Fruit fly (Drosophila melanogaster) whole organism, embryonic: ENCODE results near the gene CG43760.

Experiments used
- BEAF-32 ChIP-seq: fragments of 200-800 bp; sonication (Bioruptor generic); optimal IDR thresholded peaks from 3 replicates; lab custom pipeline; 2017; ENCODE audit warnings: missing biosample characterization, missing genetic modification characterization, mild to moderate bottlenecking, moderate library complexity, missing genetic modification reagents
- Bgb ChIP-seq: fragments of 200-800 bp; sonication (Bioruptor generic); IDR thresholded peaks from 2 replicates; pipeline ENCODE4 v1.3.6; 2022; ENCODE audit warnings: missing biosample characterization, missing genetic modification characterization; ENCODE audit not compliant: partially characterized antibody
- CG12219 ChIP-seq: fragments of 200-800 bp; sonication (Bioruptor generic); optimal IDR thresholded peaks from 3 replicates; lab custom pipeline; 2018; ENCODE audit warnings: missing biosample characterization, mild to moderate bottlenecking, missing genetic modification characterization
- CG1233 ChIP-seq: fragments of 200-800 bp; sonication (Bioruptor generic); optimal IDR thresholded peaks from 4 replicates; lab custom pipeline; 2018; ENCODE audit warnings: missing biosample characterization, mild to moderate bottlenecking, missing genetic modification characterization
- CG14965 ChIP-seq: fragments of 200-800 bp; sonication (Bioruptor generic); optimal IDR thresholded peaks from 2 replicates; lab custom pipeline; 2016; ENCODE audit warnings: missing biosample characterization, missing genetic modification characterization, borderline replicate concordance
- CG15514 ChIP-seq: fragments of 200-800 bp; sonication (Bioruptor generic); optimal IDR thresholded peaks from 3 replicates; lab custom pipeline; 2017; ENCODE audit warnings: missing biosample characterization, missing genetic modification characterization, mild to moderate bottlenecking, moderate library complexity, missing genetic modification reagents
- CG17328 ChIP-seq: fragments of 200-800 bp; sonication (Bioruptor generic); IDR thresholded peaks from 2 replicates; pipeline ENCODE4 v1.3.6; 2022; ENCODE audit warnings: missing biosample characterization, missing genetic modification characterization
- CG3163 ChIP-seq: fragments of 200-800 bp; sonication (Bioruptor generic); optimal IDR thresholded peaks from 3 replicates; lab custom pipeline; 2016; ENCODE audit warnings: missing biosample characterization, missing genetic modification characterization
- CG33213 ChIP-seq: fragments of 200-800 bp; sonication (Bioruptor generic); optimal IDR thresholded peaks from 3 replicates; lab custom pipeline; 2016; ENCODE audit warnings: missing biosample characterization, missing genetic modification characterization
- CG3838 ChIP-seq: fragments of 200-800 bp; sonication (Bioruptor generic); optimal IDR thresholded peaks from 3 replicates; lab custom pipeline; 2016; ENCODE audit warnings: missing biosample characterization, missing genetic modification characterization
- CG5180 ChIP-seq: fragments of 200-800 bp; sonication (Bioruptor generic); optimal IDR thresholded peaks from 3 replicates; lab custom pipeline; 2017; ENCODE audit warnings: missing biosample characterization, missing genetic modification characterization, mild to moderate bottlenecking, moderate library complexity, missing genetic modification reagents
- CG6175 ChIP-seq: fragments of 200-800 bp; sonication (Bioruptor generic); IDR thresholded peaks from 3 replicates; pipeline ENCODE4 v1.3.6; 2022; ENCODE audit warnings: missing biosample characterization, missing genetic modification characterization
- CG7556 ChIP-seq: fragments of 200-800 bp; sonication (Bioruptor generic); optimal IDR thresholded peaks from 2 replicates; lab custom pipeline; 2017; ENCODE audit warnings: missing biosample characterization, mild to moderate bottlenecking, missing genetic modification characterization
- CG8765 ChIP-seq: fragments of 200-800 bp; sonication (Bioruptor generic); IDR thresholded peaks from 2 replicates; pipeline ENCODE4 v1.3.6; 2022; ENCODE audit warnings: missing biosample characterization, missing genetic modification characterization
- CG9932 ChIP-seq: fragments of 200-800 bp; sonication (Bioruptor generic); IDR thresholded peaks from 2 replicates; pipeline ENCODE4 v1.3.6; 2022; ENCODE audit warnings: missing biosample characterization, missing genetic modification characterization
- CTCF ChIP-seq: fragments of 200-800 bp; sonication (Bioruptor generic); optimal IDR thresholded peaks from 2 replicates; lab custom pipeline; 2017; ENCODE audit warnings: missing biosample characterization, mild to moderate bottlenecking, missing genetic modification characterization, moderate library complexity
- Dbx ChIP-seq: fragments of 200-800 bp; sonication (Bioruptor generic); IDR thresholded peaks from 3 replicates; pipeline ENCODE4 v1.3.6; 2022; ENCODE audit warnings: missing biosample characterization, missing genetic modification characterization
- Dip2 ChIP-seq: fragments of 200-800 bp; sonication (Bioruptor generic); IDR thresholded peaks from 2 replicates; pipeline ENCODE4 v1.3.6; 2022; ENCODE audit warnings: missing biosample characterization, missing genetic modification characterization
- Ets65A ChIP-seq: fragments of 200-800 bp; sonication (Bioruptor generic); peaks from one replicate; lab custom pipeline; 2016; ENCODE audit warnings: missing biosample characterization, missing genetic modification characterization
- Fer1 ChIP-seq: fragments of 200-800 bp; sonication (Bioruptor generic); optimal IDR thresholded peaks from 2 replicates; lab custom pipeline; 2017; ENCODE audit warnings: missing biosample characterization, mild to moderate bottlenecking, missing genetic modification characterization
- HLHmδ ChIP-seq: fragments of 200-800 bp; sonication (Bioruptor generic); optimal IDR thresholded peaks from 2 replicates; lab custom pipeline; 2018; ENCODE audit warnings: missing biosample characterization, mild to moderate bottlenecking, missing genetic modification characterization, moderate library complexity
- Lim3 ChIP-seq: fragments of 200-800 bp; sonication (Bioruptor generic); IDR thresholded peaks from 2 replicates; pipeline ENCODE4 v1.3.6; 2022; ENCODE audit warnings: missing biosample characterization, missing genetic modification characterization
- MESR4 ChIP-seq: fragments of 200-800 bp; sonication (Bioruptor generic); optimal IDR thresholded peaks from 2 replicates; lab custom pipeline; 2018; ENCODE audit warnings: missing biosample characterization, mild to moderate bottlenecking, missing genetic modification characterization, moderate library complexity
- MTF-1 ChIP-seq: fragments of 200-800 bp; sonication (Bioruptor generic); optimal IDR thresholded peaks from 2 replicates; lab custom pipeline; 2018; ENCODE audit warnings: missing biosample characterization, mild to moderate bottlenecking, missing genetic modification characterization, borderline replicate concordance
- Neu2 ChIP-seq: fragments of 200-800 bp; sonication (Bioruptor generic); optimal IDR thresholded peaks from 3 replicates; lab custom pipeline; 2016; ENCODE audit warnings: missing biosample characterization, missing genetic modification characterization, borderline replicate concordance
- Oli ChIP-seq: fragments of 200-800 bp; sonication (Bioruptor generic); optimal IDR thresholded peaks from 2 replicates; lab custom pipeline; 2018; ENCODE audit warnings: missing biosample characterization, mild to moderate bottlenecking, missing genetic modification characterization, moderate library complexity
- Opbp ChIP-seq: fragments of 200-800 bp; sonication (Bioruptor generic); IDR thresholded peaks from 3 replicates; pipeline ENCODE4 v1.3.6; 2022; ENCODE audit warnings: missing biosample characterization, missing genetic modification characterization; ENCODE audit not compliant: partially characterized antibody
- Sin3A ChIP-seq: fragments of >200 bp; optimal IDR thresholded peaks from 2 replicates; lab custom pipeline; 2018
- Sox100B ChIP-seq: fragments of 200-800 bp; sonication (Bioruptor generic); optimal IDR thresholded peaks from 3 replicates; lab custom pipeline; 2018; ENCODE audit warnings: missing biosample characterization, mild to moderate bottlenecking, missing genetic modification characterization
- Tbp ChIP-seq: fragments of >200 bp; optimal IDR thresholded peaks from 2 replicates; lab custom pipeline; 2018; ENCODE audit warnings: missing biosample characterization, missing genetic modification characterization
- Vsx1 ChIP-seq: fragments of 200-800 bp; sonication (Bioruptor generic); optimal IDR thresholded peaks from 2 replicates; lab custom pipeline; 2017; ENCODE audit warnings: missing biosample characterization, mild to moderate bottlenecking, missing genetic modification characterization, missing genetic modification reagents
- Xbp1 ChIP-seq: fragments of 200-800 bp; sonication (Bioruptor generic); optimal IDR thresholded peaks from 3 replicates; lab custom pipeline; 2016; ENCODE audit warnings: missing biosample characterization, mild to moderate bottlenecking, missing genetic modification characterization
- al ChIP-seq: fragments of 200-800 bp; sonication (Bioruptor generic); IDR thresholded peaks from 2 replicates; pipeline ENCODE4 v1.3.6; 2022; ENCODE audit warnings: missing biosample characterization, missing genetic modification characterization
- bigmax ChIP-seq: fragments of 200-800 bp; sonication (Bioruptor generic); optimal IDR thresholded peaks from 2 replicates; lab custom pipeline; 2018; ENCODE audit warnings: missing biosample characterization, mild to moderate bottlenecking, missing genetic modification characterization
- btn ChIP-seq: fragments of 200-800 bp; sonication (Bioruptor generic); optimal IDR thresholded peaks from 2 replicates; lab custom pipeline; 2016; ENCODE audit warnings: missing biosample characterization, missing genetic modification characterization
- cad ChIP-seq: fragments of >200 bp; optimal IDR thresholded peaks from 2 replicates; lab custom pipeline; 2017; ENCODE audit warnings: missing biosample characterization, missing genetic modification characterization
- cg ChIP-seq: fragments of 200-800 bp; sonication (Bioruptor generic); optimal IDR thresholded peaks from 3 replicates; lab custom pipeline; 2019; ENCODE audit warnings: missing biosample characterization, mild to moderate bottlenecking, missing genetic modification characterization, moderate library complexity
- crp ChIP-seq, 2 experiments: fragments of 200-800 bp; sonication (Bioruptor generic); optimal IDR thresholded peaks; 2 replicates in 1 of 2; 3 replicates in 1 of 2; lab custom pipeline; 2017; ENCODE audit warnings: missing biosample characterization in 2 of 2, missing genetic modification characterization in 2 of 2, mild to moderate bottlenecking in 1 of 2, moderate library complexity in 1 of 2
- dmrt99B ChIP-seq: fragments of 200-800 bp; sonication (Bioruptor generic); optimal IDR thresholded peaks from 2 replicates; lab custom pipeline; 2018; ENCODE audit warnings: missing biosample characterization, mild to moderate bottlenecking, missing genetic modification characterization, moderate library complexity
- eyg ChIP-seq: fragments of 200-800 bp; sonication (Bioruptor generic); optimal IDR thresholded peaks from 3 replicates; lab custom pipeline; 2016; ENCODE audit warnings: missing biosample characterization, missing genetic modification characterization
- fd102C ChIP-seq: fragments of 200-800 bp; sonication (Bioruptor generic); optimal IDR thresholded peaks from 2 replicates; lab custom pipeline; 2018; ENCODE audit warnings: missing biosample characterization, mild to moderate bottlenecking, missing genetic modification characterization, moderate library complexity
- gce ChIP-seq: fragments of 200-800 bp; sonication (Bioruptor generic); IDR thresholded peaks from 3 replicates; pipeline ENCODE4 v1.3.6; 2022; ENCODE audit warnings: missing biosample characterization, missing genetic modification characterization
- gfzf ChIP-seq: fragments of 200-800 bp; sonication (Bioruptor generic); optimal IDR thresholded peaks from 2 replicates; lab custom pipeline; 2016; ENCODE audit warnings: missing biosample characterization, mild to moderate bottlenecking, missing genetic modification characterization, moderate library complexity
- hb ChIP-seq: fragments of 200-800 bp; sonication (Bioruptor generic); IDR thresholded peaks from 3 replicates; pipeline ENCODE4 v1.3.6; 2022; ENCODE audit warnings: missing biosample characterization, missing genetic modification characterization; ENCODE audit not compliant: partially characterized antibody
- kay ChIP-seq: fragments of 200-800 bp; sonication (Bioruptor generic); optimal IDR thresholded peaks from 2 replicates; lab custom pipeline; 2016; ENCODE audit warnings: missing biosample characterization, missing genetic modification characterization
- nerfin-1 ChIP-seq: fragments of 200-800 bp; sonication (Bioruptor generic); optimal IDR thresholded peaks from 3 replicates; lab custom pipeline; 2019; ENCODE audit warnings: missing biosample characterization, mild to moderate bottlenecking, missing genetic modification characterization, moderate library complexity
- psq ChIP-seq: fragments of 200-800 bp; sonication (Bioruptor generic); optimal IDR thresholded peaks from 2 replicates; lab custom pipeline; 2017; ENCODE audit warnings: missing biosample characterization, missing genetic modification characterization
- slbo ChIP-seq: fragments of 200-800 bp; sonication (Bioruptor generic); IDR thresholded peaks from 2 replicates; pipeline ENCODE4 v1.3.6; 2022; ENCODE audit warnings: missing biosample characterization, missing genetic modification characterization
- tap ChIP-seq: fragments of 200-800 bp; optimal IDR thresholded peaks from 3 replicates; lab custom pipeline; 2019; ENCODE audit warnings: missing biosample characterization, mild to moderate bottlenecking, missing genetic modification characterization, moderate library complexity
- vfl ChIP-seq: fragments of 200-800 bp; sonication (Bioruptor generic); optimal IDR thresholded peaks from 2 replicates; lab custom pipeline; 2016; ENCODE audit warnings: missing biosample characterization, missing genetic modification characterization
- zen2 ChIP-seq: fragments of 200-800 bp; sonication (Bioruptor generic); IDR thresholded peaks from 3 replicates; pipeline ENCODE4 v1.3.6; 2022; ENCODE audit warnings: missing biosample characterization, missing genetic modification characterization; ENCODE audit not compliant: partially characterized antibody

Gene CG43760

DNA sequence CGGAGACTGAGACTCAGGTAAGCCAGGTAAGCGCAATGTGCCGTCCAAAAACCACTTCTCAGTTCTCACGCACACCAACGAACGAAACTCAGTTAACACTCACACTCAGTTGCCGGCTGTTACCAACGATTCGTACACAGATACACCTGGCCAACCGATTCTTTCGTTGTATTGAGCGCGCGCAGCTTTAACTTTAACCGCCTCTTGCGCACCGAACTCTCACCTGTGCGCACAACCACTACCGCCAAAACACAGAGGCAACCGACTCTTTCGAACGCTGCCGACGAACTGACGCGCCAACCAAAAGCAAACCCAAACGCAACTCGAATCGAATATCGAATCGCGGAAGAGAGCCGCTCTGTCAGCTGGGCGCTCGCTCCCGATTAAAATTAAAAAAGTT lies 14.2 kb downstream of the CG43760 start, which contains the start of gene Gli (continued):
- peak; percentile 10 for TF ChIP-seq vfl (GFP tag; lab: Kevin White, UChicago)
- no peak for TF ChIP-seq Xbp1 (GFP tag; lab: Kevin White, UChicago)
- no peak for TF ChIP-seq btn (GFP tag; lab: Kevin White, UChicago)
- no peak for TF ChIP-seq cad (GFP tag; lab: Kevin White, UChicago)
- TF ChIP-seq gce, result 0 out of 3 replicates have a peak, but pooled peaks have one; percentile 53
- peak; percentile 76 for TF ChIP-seq MTF-1 (GFP tag; lab: Kevin White, UChicago)
- no peak for TF ChIP-seq psq (GFP tag; lab: Kevin White, UChicago)
- TF ChIP-seq CG3163 (GFP tag; lab: Kevin White, UChicago), result peak; percentile 82
- TF ChIP-seq kay (GFP tag; lab: Kevin White, UChicago), result peak; percentile 21
- 0 out of 2 replicates have a peak, but pooled peaks have one; percentile 26 for TF ChIP-seq CG8765 (GFP tag; lab: Robert Waterston, UW)
- no peak for TF ChIP-seq Tbp (GFP tag; lab: Kevin White, UChicago)
- no peak for TF ChIP-seq Sin3A (lab: Kevin White, UChicago)
- TF ChIP-seq nerfin-1, result no peak
- TF ChIP-seq CG15514 (GFP tag; lab: Kevin White, UChicago), result peak; percentile 55
- TF ChIP-seq CG7556 (GFP tag; lab: Kevin White, UChicago), result no peak
- peak; percentile 95 for TF ChIP-seq cg (GFP tag; lab: Kevin White, UChicago)
- peak; percentile 26; the same call in 1 of the 2 replicates for TF ChIP-seq CG17328
- TF ChIP-seq CG33213 (GFP tag; lab: Kevin White, UChicago), result peak; percentile 46
- TF ChIP-seq CG14965, result no peak
- TF ChIP-seq CG9932 (GFP tag; lab: Robert Waterston, UW), result peak; percentile 39; the same call in 1 of the 2 replicates
- TF ChIP-seq Lim3, result no peak
- TF ChIP-seq Ets65A (GFP tag; lab: Kevin White, UChicago), result no peak
- no peak for TF ChIP-seq eyg (GFP tag; lab: Kevin White, UChicago)
- TF ChIP-seq HLHmδ, result peak; percentile 8
- peak; percentile 19 for TF ChIP-seq Neu2 (GFP tag; lab: Kevin White, UChicago)
- peak; percentile 73; the same call in 2 of the 3 replicates for TF ChIP-seq Dbx (GFP tag; lab: Robert Waterston, UW)
- no peak for TF ChIP-seq dmrt99B (tag; lab: Kevin White, UChicago)
- peak; percentile 35; the same call in 1 of the 3 replicates for TF ChIP-seq CG6175 (GFP tag; lab: Robert Waterston, UW)
- TF ChIP-seq Opbp (GFP tag; lab: Robert Waterston, UW), result peak; percentile 63; the same call in 2 of the 3 replicates
- peak; percentile 74 for TF ChIP-seq Bgb (GFP tag; lab: Robert Waterston, UW)
- TF ChIP-seq CG1233, result no peak
- no peak for TF ChIP-seq hb (GFP tag; lab: Robert Waterston, UW)
- TF ChIP-seq fd102C, result peak; percentile 31
- TF ChIP-seq zen2 (GFP tag; lab: Robert Waterston, UW), result 0 out of 3 replicates have a peak, but pooled peaks have one; percentile 36
- peak; percentile 21; the same call in 1 of the 2 replicates for TF ChIP-seq slbo (GFP tag; lab: Robert Waterston, UW)
- TF ChIP-seq tap (tag; lab: Kevin White, UChicago), result peak; percentile 38
- TF ChIP-seq Oli (tag; lab: Kevin White, UChicago), result no peak
- no peak for TF ChIP-seq Dip2 (GFP tag; lab: Robert Waterston, UW)
- no peak for TF ChIP-seq Vsx1 (GFP tag; lab: Kevin White, UChicago)
- TF ChIP-seq CG5180 (GFP tag; lab: Kevin White, UChicago), result peak; percentile 94
- TF ChIP-seq bigmax, result peak; percentile 17
- TF ChIP-seq Fer1 (GFP tag; lab: Kevin White, UChicago), result peak; percentile 56
- TF ChIP-seq crp (GFP tag; optimal IDR thresholded peaks at IDR 0.05; lab: Kevin White, UChicago), result peak in 1 of 2 experiments; percentile 54
- TF ChIP-seq Sox100B (GFP tag; lab: Kevin White, UChicago), result no peak
- peak; percentile 22 for TF ChIP-seq MESR4 (GFP tag; lab: Kevin White, UChicago)
- no peak for TF ChIP-seq CG3838 (GFP tag; lab: Kevin White, UChicago)
- TF ChIP-seq CTCF (GFP tag; lab: Kevin White, UChicago), result no peak
- TF ChIP-seq gfzf (GFP tag; lab: Kevin White, UChicago), result no peak
- TF ChIP-seq CG12219, result no peak
- no peak for TF ChIP-seq al (GFP tag; lab: Robert Waterston, UW)
- no peak for TF ChIP-seq BEAF-32 (GFP tag; lab: Kevin White, UChicago)
